Fruit fly (Drosophila melanogaster) whole organism, embryonic: ENCODE data around the gene CG12990.

ENCODE experiments used
- Aef1 ChIP-seq: fragments of 200-800 bp; sonication (Bioruptor generic); IDR thresholded peaks from 3 replicates; pipeline ENCODE4 v1.3.6; 2022; ENCODE audit warnings: missing biosample characterization, missing genetic modification characterization
- CG10543 ChIP-seq: fragments of 200-800 bp; sonication (Bioruptor generic); optimal IDR thresholded peaks from 3 replicates; lab custom pipeline; 2017; ENCODE audit warnings: missing biosample characterization, mild to moderate bottlenecking, missing genetic modification characterization, moderate library complexity
- CG11456 ChIP-seq: fragments of 200-800 bp; sonication (Bioruptor generic); IDR thresholded peaks from 3 replicates; pipeline ENCODE4 v1.3.6; 2022; ENCODE audit warnings: missing biosample characterization, missing genetic modification characterization
- CG11696 ChIP-seq: fragments of 200-800 bp; sonication (Bioruptor generic); IDR thresholded peaks from 2 replicates; pipeline ENCODE4 v1.3.6; 2022; ENCODE audit warnings: missing biosample characterization, missing genetic modification characterization
- CG12236 ChIP-seq: fragments of 200-800 bp; sonication (Bioruptor generic); optimal IDR thresholded peaks from 2 replicates; lab custom pipeline; 2016; ENCODE audit warnings: missing biosample characterization, missing genetic modification characterization
- CG15479 ChIP-seq: fragments of 200-800 bp; sonication (Bioruptor generic); optimal IDR thresholded peaks from 3 replicates; lab custom pipeline; 2019; ENCODE audit warnings: missing biosample characterization, mild to moderate bottlenecking, missing genetic modification characterization, moderate library complexity
- CG15514 ChIP-seq: fragments of 200-800 bp; sonication (Bioruptor generic); optimal IDR thresholded peaks from 3 replicates; lab custom pipeline; 2017; ENCODE audit warnings: missing biosample characterization, missing genetic modification characterization, mild to moderate bottlenecking, moderate library complexity, missing genetic modification reagents
- CG17186 ChIP-seq: fragments of 200-800 bp; sonication (Bioruptor generic); optimal IDR thresholded peaks from 3 replicates; lab custom pipeline; 2017; ENCODE audit warnings: missing biosample characterization, missing genetic modification reagents, missing genetic modification characterization
- CG17568 ChIP-seq: fragments of 200-800 bp; sonication (Bioruptor generic); optimal IDR thresholded peaks from 2 replicates; lab custom pipeline; 2018; ENCODE audit warnings: missing biosample characterization, mild to moderate bottlenecking, missing genetic modification characterization, moderate library complexity
- CG18619 ChIP-seq: fragments of 200-800 bp; sonication (Bioruptor generic); optimal IDR thresholded peaks from 3 replicates; lab custom pipeline; 2017; ENCODE audit warnings: missing biosample characterization, mild to moderate bottlenecking, missing genetic modification characterization
- CG2889 ChIP-seq: fragments of 200-800 bp; sonication (Bioruptor generic); IDR thresholded peaks from 3 replicates; pipeline ENCODE4 v1.3.6; 2022; ENCODE audit warnings: missing biosample characterization, missing genetic modification characterization
- CG30020 ChIP-seq: fragments of 200-800 bp; optimal IDR thresholded peaks from 2 replicates; lab custom pipeline; 2019; ENCODE audit warnings: missing biosample characterization, mild to moderate bottlenecking, missing genetic modification characterization, moderate library complexity
- CG42726 ChIP-seq: fragments of 200-800 bp; sonication (Bioruptor generic); IDR thresholded peaks from 2 replicates; pipeline ENCODE4 v1.3.6; 2022; ENCODE audit warnings: missing biosample characterization, missing genetic modification characterization; ENCODE audit not compliant: partially characterized antibody
- CG6765 ChIP-seq: fragments of 200-800 bp; sonication (Bioruptor generic); optimal IDR thresholded peaks from 3 replicates; lab custom pipeline; 2017; ENCODE audit warnings: missing biosample characterization, mild to moderate bottlenecking, missing genetic modification characterization
- CG7745 ChIP-seq: fragments of 200-800 bp; sonication (Bioruptor generic); optimal IDR thresholded peaks from 2 replicates; lab custom pipeline; 2018; ENCODE audit warnings: missing biosample characterization, mild to moderate bottlenecking, missing genetic modification characterization, moderate library complexity
- CG7987 ChIP-seq: fragments of 200-800 bp; sonication (Bioruptor generic); optimal IDR thresholded peaks from 2 replicates; lab custom pipeline; 2018; ENCODE audit warnings: missing biosample characterization, mild to moderate bottlenecking, missing genetic modification characterization, moderate library complexity
- CG8944 ChIP-seq: fragments of 200-800 bp; sonication (Bioruptor generic); optimal IDR thresholded peaks from 3 replicates; lab custom pipeline; 2016; ENCODE audit warnings: missing biosample characterization, missing genetic modification characterization
- CG9727 ChIP-seq: fragments of 200-800 bp; sonication (Bioruptor generic); optimal IDR thresholded peaks from 3 replicates; lab custom pipeline; 2017; ENCODE audit warnings: missing biosample characterization, mild to moderate bottlenecking, missing genetic modification characterization
- CHES-1-like ChIP-seq: fragments of 200-800 bp; sonication (Bioruptor generic); optimal IDR thresholded peaks from 2 replicates; lab custom pipeline; 2016; ENCODE audit warnings: missing biosample characterization, missing genetic modification characterization
- E2f1 ChIP-seq: fragments of 200-800 bp; sonication (Bioruptor generic); IDR thresholded peaks from 2 replicates; pipeline ENCODE4 v1.3.6; 2022; ENCODE audit warnings: missing biosample characterization, missing genetic modification characterization
- E2f2 ChIP-seq: fragments of 200-800 bp; sonication (Bioruptor generic); IDR thresholded peaks from 2 replicates; pipeline ENCODE4 v1.3.6; 2022; ENCODE audit warnings: missing biosample characterization, missing genetic modification characterization
- HLH54F ChIP-seq: fragments of 200-800 bp; sonication (Bioruptor generic); optimal IDR thresholded peaks from 3 replicates; lab custom pipeline; 2016; ENCODE audit warnings: missing biosample characterization, missing genetic modification characterization
- Hand ChIP-seq: fragments of 200-800 bp; sonication (Bioruptor generic); optimal IDR thresholded peaks from 2 replicates; lab custom pipeline; 2017; ENCODE audit warnings: mild to moderate bottlenecking, missing biosample characterization, missing genetic modification reagents, missing genetic modification characterization
- MBD-R2 ChIP-seq: fragments of 200-800 bp; sonication (Bioruptor generic); IDR thresholded peaks from 2 replicates; pipeline ENCODE4 v1.3.6; 2022; ENCODE audit warnings: missing biosample characterization, missing genetic modification characterization
- Neu2 ChIP-seq: fragments of 200-800 bp; sonication (Bioruptor generic); optimal IDR thresholded peaks from 3 replicates; lab custom pipeline; 2016; ENCODE audit warnings: missing biosample characterization, missing genetic modification characterization, borderline replicate concordance
- Nf-YB ChIP-seq: fragments of 200-800 bp; sonication (Bioruptor generic); optimal IDR thresholded peaks from 3 replicates; lab custom pipeline; 2019; ENCODE audit warnings: missing biosample characterization, mild to moderate bottlenecking, missing genetic modification characterization, moderate library complexity
- Ptx1 ChIP-seq: fragments of 200-800 bp; sonication (Bioruptor generic); IDR thresholded peaks from 2 replicates; pipeline ENCODE4 v1.3.6; 2022; ENCODE audit warnings: missing biosample characterization, missing genetic modification characterization
- amos ChIP-seq: fragments of 200-800 bp; sonication (Bioruptor generic); IDR thresholded peaks from 2 replicates; pipeline ENCODE4 v1.3.6; 2022; ENCODE audit warnings: missing biosample characterization, missing genetic modification characterization; ENCODE audit not compliant: partially characterized antibody
- ara ChIP-seq: fragments of 200-800 bp; sonication (Bioruptor generic); IDR thresholded peaks from 2 replicates; pipeline ENCODE4 v1.3.6; 2022; ENCODE audit warnings: missing biosample characterization, missing genetic modification characterization
- cas ChIP-seq: fragments of 200-800 bp; sonication (Bioruptor generic); IDR thresholded peaks from 2 replicates; pipeline ENCODE4 v1.3.6; 2022; ENCODE audit warnings: missing biosample characterization, missing genetic modification characterization
- chn ChIP-seq: fragments of 200-800 bp; sonication (Bioruptor generic); optimal IDR thresholded peaks from 2 replicates; lab custom pipeline; 2016; ENCODE audit warnings: missing biosample characterization, missing genetic modification characterization
- ci ChIP-seq: fragments of 200-800 bp; sonication (Bioruptor generic); IDR thresholded peaks from 3 replicates; pipeline ENCODE4 v1.3.6; 2022; ENCODE audit warnings: missing biosample characterization, missing genetic modification characterization
- disco-r ChIP-seq: fragments of 200-800 bp; sonication (Bioruptor generic); optimal IDR thresholded peaks from 2 replicates; lab custom pipeline; 2016; ENCODE audit warnings: missing biosample characterization, missing genetic modification characterization
- dm ChIP-seq: fragments of 200-800 bp; sonication (Bioruptor generic); optimal IDR thresholded peaks from 3 replicates; lab custom pipeline; 2016; ENCODE audit warnings: missing biosample characterization, missing genetic modification characterization
- emc ChIP-seq: fragments of 200-800 bp; sonication (Bioruptor generic); optimal IDR thresholded peaks from 2 replicates; lab custom pipeline; 2016; ENCODE audit warnings: missing biosample characterization, missing genetic modification characterization
- ftz-f1 ChIP-seq: fragments of 200-800 bp; sonication (Bioruptor generic); optimal IDR thresholded peaks from 2 replicates; lab custom pipeline; 2016; ENCODE audit warnings: missing biosample characterization, missing genetic modification characterization
- gem ChIP-seq: fragments of 200-800 bp; sonication (Bioruptor generic); optimal IDR thresholded peaks from 2 replicates; lab custom pipeline; 2019; ENCODE audit warnings: missing biosample characterization, mild to moderate bottlenecking, missing genetic modification characterization, moderate library complexity
- ham ChIP-seq: fragments of 200-800 bp; sonication (Bioruptor generic); IDR thresholded peaks from 2 replicates; pipeline ENCODE4 v1.3.6; 2022; ENCODE audit warnings: missing biosample characterization, missing genetic modification characterization
- her ChIP-seq: fragments of 200-800 bp; sonication (Bioruptor generic); optimal IDR thresholded peaks from 2 replicates; lab custom pipeline; 2016; ENCODE audit warnings: missing biosample characterization, missing genetic modification characterization
- hkb ChIP-seq, 2 experiments: fragments of 200-800 bp in 1 of 2; fragments of >200 bp in 1 of 2; sonication (Bioruptor generic) in 1 of 2; IDR thresholded peaks in 1 of 2; optimal IDR thresholded peaks in 1 of 2; 2 replicates each; pipeline versions ENCODE4 v1.3.6 to Lab custom; 2017 to 2022; ENCODE audit warnings: missing biosample characterization in 1 of 2, missing genetic modification characterization in 1 of 2
- nerfin-1 ChIP-seq: fragments of 200-800 bp; sonication (Bioruptor generic); optimal IDR thresholded peaks from 3 replicates; lab custom pipeline; 2019; ENCODE audit warnings: missing biosample characterization, mild to moderate bottlenecking, missing genetic modification characterization, moderate library complexity
- p53 ChIP-seq: fragments of 200-800 bp; sonication (Bioruptor generic); optimal IDR thresholded peaks from 2 replicates; lab custom pipeline; 2016; ENCODE audit warnings: missing biosample characterization, missing genetic modification characterization
- pros ChIP-seq: fragments of 200-800 bp; sonication (Bioruptor generic); optimal IDR thresholded peaks from 3 replicates; lab custom pipeline; 2019; ENCODE audit warnings: missing biosample characterization, mild to moderate bottlenecking, missing genetic modification characterization, moderate library complexity
- sob ChIP-seq: fragments of 200-800 bp; sonication (Bioruptor generic); IDR thresholded peaks from 2 replicates; pipeline ENCODE4 v1.3.6; 2022; ENCODE audit warnings: missing biosample characterization, missing genetic modification characterization
- tin ChIP-seq: fragments of 200-800 bp; sonication (Bioruptor generic); optimal IDR thresholded peaks from 3 replicates; lab custom pipeline; 2016; ENCODE audit warnings: missing biosample characterization, missing genetic modification characterization
- trh ChIP-seq: fragments of 200-800 bp; sonication (Bioruptor generic); optimal IDR thresholded peaks from 2 replicates; lab custom pipeline; 2016; ENCODE audit warnings: missing biosample characterization, missing genetic modification characterization
- twi ChIP-seq: fragments of 200-800 bp; optimal IDR thresholded peaks from 2 replicates; lab custom pipeline; 2019; ENCODE audit warnings: missing biosample characterization, mild to moderate bottlenecking, missing genetic modification characterization, moderate library complexity
- wor ChIP-seq: fragments of 200-800 bp; sonication (Bioruptor generic); IDR thresholded peaks from 2 replicates; pipeline ENCODE4 v1.3.6; 2022; ENCODE audit warnings: missing biosample characterization, missing genetic modification characterization

CG12990 gene

DNA sequence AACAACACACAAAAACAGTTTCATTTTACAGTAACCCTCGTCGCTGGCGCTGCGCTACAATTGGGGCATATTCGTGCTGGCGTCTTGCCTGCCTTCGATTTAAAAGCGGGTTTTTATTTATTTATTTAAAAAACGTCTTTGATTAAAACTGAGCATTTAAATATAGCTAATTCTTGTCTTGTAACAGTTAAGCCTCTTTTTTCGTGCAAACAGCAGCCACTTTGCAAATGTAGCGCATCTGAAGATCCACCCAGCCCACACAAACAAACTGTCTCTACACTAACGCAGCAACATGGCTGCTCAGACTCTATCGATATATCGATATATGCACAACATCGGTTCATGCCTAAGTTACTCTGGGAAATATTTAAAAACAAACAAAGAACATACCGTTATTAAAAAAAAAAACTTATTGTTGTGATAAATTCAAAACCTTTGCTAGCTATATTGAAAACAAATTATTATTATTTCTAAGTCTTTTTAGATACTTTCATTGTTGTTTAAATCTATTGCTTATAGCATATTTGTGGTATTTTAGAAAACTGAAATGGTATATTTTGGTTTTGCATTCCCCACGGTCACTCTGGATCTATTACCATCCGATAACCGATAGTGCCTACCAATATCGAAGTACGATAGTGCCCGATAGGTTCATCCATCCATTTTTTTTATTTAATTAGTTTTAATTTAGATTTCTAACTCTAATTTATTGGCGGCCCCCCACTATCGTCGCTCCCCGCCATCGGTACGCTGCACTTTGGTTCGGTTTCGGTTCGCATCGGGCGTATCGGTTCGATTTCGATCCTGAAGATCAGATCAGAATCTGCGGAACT, 31.3 kb upstream of the CG12990 start, which contains the start of the genes CG8188 and par-6 (continued):
- peak; percentile 89 for TF ChIP-seq Aef1 (GFP tag; lab: Robert Waterston, UW)
- peak; percentile 70 for TF ChIP-seq CG11696 (GFP tag; lab: Robert Waterston, UW)
- TF ChIP-seq trh, result peak; percentile 74
- TF ChIP-seq CG10543 (GFP tag; lab: Kevin White, UChicago), result peak; percentile 86
- TF ChIP-seq CG17186, result peak; percentile 50
- TF ChIP-seq tin (GFP tag; lab: Kevin White, UChicago), result peak; percentile 87
- TF ChIP-seq amos (GFP tag; lab: Robert Waterston, UW), result peak; percentile 62
- TF ChIP-seq nerfin-1 (tag; lab: Kevin White, UChicago), result peak; percentile 74
- TF ChIP-seq E2f1 (GFP tag; lab: Robert Waterston, UW), result peak; percentile 80
- peak; percentile 56 for TF ChIP-seq CG6765 (GFP tag; lab: Kevin White, UChicago)
- no peak for TF ChIP-seq ftz-f1 (GFP tag; lab: Kevin White, UChicago)
- peak; percentile 90 for TF ChIP-seq ci (GFP tag; lab: Robert Waterston, UW)
- peak; percentile 79 for TF ChIP-seq CG18619
- TF ChIP-seq pros (GFP tag; lab: Kevin White, UChicago), result no peak
- TF ChIP-seq CG2889, result peak; percentile 81
- peak; percentile 47 for TF ChIP-seq Hand (GFP tag; lab: Kevin White, UChicago)
- peak; percentile 83 for TF ChIP-seq CHES-1-like
- TF ChIP-seq p53 (GFP tag; lab: Kevin White, UChicago), result peak; percentile 68
- TF ChIP-seq CG15479, result no peak
- peak; percentile 94 for TF ChIP-seq Ptx1 (GFP tag; lab: Robert Waterston, UW)
- TF ChIP-seq emc (GFP tag; lab: Kevin White, UChicago), result peak; percentile 68
- peak; percentile 89 for TF ChIP-seq CG8944 (GFP tag; lab: Kevin White, UChicago)
- TF ChIP-seq cas, result 0 out of 2 replicates have a peak, but pooled peaks have one; percentile 39
- TF ChIP-seq CG11456 (GFP tag; lab: Robert Waterston, UW), result peak; percentile 87
- TF ChIP-seq her (GFP tag; lab: Kevin White, UChicago), result peak; percentile 84
- peak; percentile 83 for TF ChIP-seq CG9727 (GFP tag; lab: Kevin White, UChicago)
- peak; percentile 66; the same call in 1 of the 2 replicates for TF ChIP-seq ham (GFP tag; lab: Robert Waterston, UW)
- peak; percentile 76 for TF ChIP-seq wor (GFP tag; lab: Robert Waterston, UW)
- TF ChIP-seq hkb (optimal IDR thresholded peaks at IDR 0.05; lab: Kevin White, UChicago), result peak; percentile 86
- peak; percentile 86 for TF ChIP-seq hkb (GFP tag; IDR thresholded peaks at IDR 0.05; lab: Robert Waterston, UW)
- TF ChIP-seq CG7745 (tag; lab: Kevin White, UChicago), result peak; percentile 64
- TF ChIP-seq CG17568 (GFP tag; lab: Kevin White, UChicago), result peak; percentile 81
- TF ChIP-seq twi, result peak; percentile 71
- peak; percentile 77 for TF ChIP-seq dm (GFP tag; lab: Kevin White, UChicago)
- peak; percentile 74 for TF ChIP-seq CG15514 (GFP tag; lab: Kevin White, UChicago)
- TF ChIP-seq HLH54F (GFP tag; lab: Kevin White, UChicago), result peak; percentile 88
- TF ChIP-seq E2f2 (GFP tag; lab: Robert Waterston, UW), result peak; percentile 70
- peak; percentile 65 for TF ChIP-seq MBD-R2 (GFP tag; lab: Robert Waterston, UW)
- no peak for TF ChIP-seq CG42726 (GFP tag; lab: Robert Waterston, UW)
- TF ChIP-seq sob (GFP tag; lab: Robert Waterston, UW), result peak; percentile 87
- TF ChIP-seq CG7987 (GFP tag; lab: Kevin White, UChicago), result peak; percentile 31
- peak; percentile 91 for TF ChIP-seq gem (tag; lab: Kevin White, UChicago)
- peak; percentile 85 for TF ChIP-seq ara (GFP tag; lab: Robert Waterston, UW)
- peak; percentile 63 for TF ChIP-seq disco-r (GFP tag; lab: Kevin White, UChicago)
- peak; percentile 93 for TF ChIP-seq chn (GFP tag; lab: Kevin White, UChicago)
- TF ChIP-seq Nf-YB (GFP tag; lab: Kevin White, UChicago), result peak; percentile 65
- TF ChIP-seq CG30020 (tag; lab: Kevin White, UChicago), result peak; percentile 57
- peak; percentile 62 for TF ChIP-seq CG12236 (GFP tag; lab: Kevin White, UChicago)
- TF ChIP-seq Neu2, result no peak
